Fruit fly (Drosophila melanogaster) S2 (cell line): ENCODE data around the gene cad.

Experiments
- CG8478 ChIP-seq: fragments of >200 bp; optimal IDR thresholded peaks from 2 replicates; lab custom pipeline; 2018
- CTCF ChIP-seq, 2 experiments: fragments of >200 bp; optimal IDR thresholded peaks; 2 replicates each; lab custom pipeline; 2018

dm6 chr2L:20821249-20822024 is 50.9 kb downstream of the cad start:
- TF ChIP-seq CTCF (optimal IDR thresholded peaks at IDR 0.05; lab: Kevin White, UChicago) (no peak), CG8478 (no peak)
